Worm (Caenorhabditis elegans) whole organism, young adult: ENCODE data around the gene ilys-1.

ENCODE experiments used
- B0019.2 ChIP-seq: fragments of 200-800 bp; sonication (Bioruptor generic); conservative IDR thresholded peaks from 2 replicates; pipeline ENCODE4 v1.3.6; 2022; ENCODE audit warnings: missing genetic modification reagents, missing genetic modification characterization, missing compliant biosample characterization
- C17E4.6 ChIP-seq: fragments of 200-800 bp; sonication (Bioruptor generic); IDR thresholded peaks from 2 replicates; pipeline ENCODE4 v1.3.6; 2022; ENCODE audit warnings: missing genetic modification reagents, missing genetic modification characterization, missing compliant biosample characterization
- F10E7.11 ChIP-seq: sonication (generic microtip); optimal IDR thresholded peaks from 2 replicates; lab custom pipeline; 2017; ENCODE audit warnings: mild to moderate bottlenecking, missing genetic modification characterization, moderate library complexity, missing compliant biosample characterization
- F23B12.7 ChIP-seq: sonication (generic microtip); optimal IDR thresholded peaks from 2 replicates; lab custom pipeline; 2017; ENCODE audit warnings: missing genetic modification characterization, mild to moderate bottlenecking, missing compliant biosample characterization, antibody characterized with exemption, moderate library complexity; ENCODE audit not compliant: insufficient read depth
- F33H1.4 ChIP-seq: fragments of 200-800 bp; sonication (Bioruptor generic); IDR thresholded peaks from 2 replicates; pipeline ENCODE4 v1.3.6; 2022; ENCODE audit warnings: missing genetic modification reagents, missing genetic modification characterization, missing compliant biosample characterization
- F39B2.1 ChIP-seq: fragments of 200-800 bp; sonication (Bioruptor generic); IDR thresholded peaks from 2 replicates; pipeline ENCODE4 v1.3.6; 2022; ENCODE audit warnings: missing genetic modification reagents, missing genetic modification characterization, missing compliant biosample characterization
- Y53G8AR.9 ChIP-seq: fragments of 200-800 bp; sonication (Bioruptor generic); conservative IDR thresholded peaks from 2 replicates; pipeline ENCODE4 v1.3.6; 2022; ENCODE audit warnings: missing genetic modification reagents, missing genetic modification characterization, missing compliant biosample characterization
- aptf-2 ChIP-seq: fragments of 200-800 bp; sonication (Bioruptor generic); conservative IDR thresholded peaks from 2 replicates; pipeline ENCODE4 v1.3.6; 2022; ENCODE audit warnings: missing genetic modification reagents, missing genetic modification characterization, missing compliant biosample characterization
- athp-1 ChIP-seq: sonication (generic microtip); optimal IDR thresholded peaks from 2 replicates; lab custom pipeline; 2017; ENCODE audit warnings: mild to moderate bottlenecking, missing genetic modification characterization, missing compliant biosample characterization
- attf-5 ChIP-seq: fragments of 200-800 bp; sonication (Bioruptor generic); optimal IDR thresholded peaks from 2 replicates; lab custom pipeline; 2018; ENCODE audit warnings: mild to moderate bottlenecking, missing genetic modification characterization, missing compliant biosample characterization
- attf-6 ChIP-seq: fragments of 200-800 bp; sonication (Bioruptor generic); IDR thresholded peaks from 2 replicates; pipeline ENCODE4 v1.3.6; 2022; ENCODE audit warnings: missing genetic modification reagents, missing genetic modification characterization, missing compliant biosample characterization
- cebp-1 ChIP-seq, 2 experiments: fragments of 200-800 bp in 1 of 2; sonication (Bioruptor generic) in 1 of 2; sonication (generic microtip) in 1 of 2; IDR thresholded peaks in 1 of 2; optimal IDR thresholded peaks in 1 of 2; 2 replicates each; pipeline versions ENCODE4 v1.3.6 to Lab custom; 2017 to 2022; ENCODE audit warnings: missing compliant biosample characterization in 2 of 2, missing genetic modification characterization in 2 of 2, mild to moderate bottlenecking in 1 of 2, missing genetic modification reagents in 1 of 2, moderate library complexity in 1 of 2
- cebp-2 ChIP-seq: fragments of 200-800 bp; sonication (Bioruptor generic); IDR thresholded peaks from 2 replicates; pipeline ENCODE4 v1.3.6; 2022; ENCODE audit warnings: missing genetic modification characterization, missing compliant biosample characterization
- ceh-79 ChIP-seq: sonication (generic microtip); optimal IDR thresholded peaks from 2 replicates; lab custom pipeline; 2017; ENCODE audit warnings: mild to moderate bottlenecking, missing genetic modification characterization, missing compliant biosample characterization
- ceh-91 ChIP-seq: fragments of 200-800 bp; sonication (Bioruptor generic); IDR thresholded peaks from 2 replicates; pipeline ENCODE4 v1.3.6; 2022; ENCODE audit warnings: missing genetic modification reagents, missing genetic modification characterization, missing compliant biosample characterization
- dox-1 ChIP-seq: fragments of 200-800 bp; sonication (Bioruptor generic); IDR thresholded peaks from 2 replicates; pipeline ENCODE4 v1.3.6; 2022; ENCODE audit warnings: missing genetic modification reagents, missing genetic modification characterization, missing compliant biosample characterization
- dpl-1 ChIP-seq: fragments of 150-350 bp; optimal IDR thresholded peaks from 2 replicates; lab custom pipeline; 2014; ENCODE audit warnings: missing biosample characterization, missing genetic modification reagents, missing genetic modification characterization
- efl-1 ChIP-seq: fragments of 150-350 bp; optimal IDR thresholded peaks from 2 replicates; lab custom pipeline; 2014; ENCODE audit warnings: missing biosample characterization, missing genetic modification reagents, missing genetic modification characterization
- egl-18 ChIP-seq: fragments of 200-800 bp; sonication (Bioruptor generic); IDR thresholded peaks from 2 replicates; pipeline ENCODE4 v1.3.6; 2022; ENCODE audit warnings: missing genetic modification reagents, missing genetic modification characterization, missing compliant biosample characterization
- egrh-3 ChIP-seq: fragments of 200-800 bp; sonication (Bioruptor generic); IDR thresholded peaks from 2 replicates; pipeline ENCODE4 v1.3.6; 2022; ENCODE audit warnings: missing genetic modification reagents, missing genetic modification characterization, missing compliant biosample characterization
- fkh-3 ChIP-seq: sonication (generic microtip); optimal IDR thresholded peaks from 2 replicates; lab custom pipeline; 2016; ENCODE audit warnings: mild to moderate bottlenecking, missing genetic modification characterization, missing compliant biosample characterization
- gei-17 ChIP-seq: fragments of 200-800 bp; sonication (Bioruptor generic); optimal IDR thresholded peaks from 2 replicates; lab custom pipeline; 2018; ENCODE audit warnings: mild to moderate bottlenecking, missing genetic modification characterization, missing compliant biosample characterization
- hmg-1.2 ChIP-seq: fragments of 200-800 bp; sonication (Bioruptor generic); IDR thresholded peaks from 2 replicates; pipeline ENCODE4 v1.3.6; 2022; ENCODE audit warnings: missing genetic modification reagents, missing genetic modification characterization, missing compliant biosample characterization
- hsf-1 ChIP-seq: fragments of 200-800 bp; sonication (Bioruptor generic); IDR thresholded peaks from 2 replicates; pipeline ENCODE4 v1.3.6; 2022; ENCODE audit warnings: missing genetic modification reagents, missing genetic modification characterization, missing compliant biosample characterization
- let-526 ChIP-seq: fragments of 200-800 bp; sonication (Bioruptor generic); IDR thresholded peaks from 2 replicates; pipeline ENCODE4 v1.3.6; 2022; ENCODE audit warnings: missing genetic modification reagents, missing genetic modification characterization, missing compliant biosample characterization
- let-607 ChIP-seq, 2 experiments: fragments of 200-800 bp in 1 of 2; sonication (Bioruptor generic) in 1 of 2; sonication (generic microtip) in 1 of 2; optimal IDR thresholded peaks; 2 replicates each; lab custom pipeline; 2016 to 2018; ENCODE audit warnings: mild to moderate bottlenecking in 2 of 2, missing compliant biosample characterization in 2 of 2, missing genetic modification characterization in 2 of 2, moderate library complexity in 2 of 2, missing genotype in 1 of 2
- lin-40 ChIP-seq: sonication (generic microtip); optimal IDR thresholded peaks from 2 replicates; lab custom pipeline; 2016; ENCODE audit warnings: missing genetic modification characterization, mild to moderate bottlenecking, missing compliant biosample characterization, missing genotype, missing genetic modification reagents
- lin-54 ChIP-seq: fragments of 200-800 bp; sonication (Bioruptor generic); optimal IDR thresholded peaks from 2 replicates; lab custom pipeline; 2018; ENCODE audit warnings: mild to moderate bottlenecking, missing genetic modification characterization, missing compliant biosample characterization
- lsl-1 ChIP-seq: fragments of 200-800 bp; sonication (Bioruptor generic); optimal IDR thresholded peaks from 2 replicates; lab custom pipeline; 2018; ENCODE audit warnings: mild to moderate bottlenecking, missing genetic modification characterization, moderate library complexity, missing compliant biosample characterization
- madf-3 ChIP-seq: fragments of 200-800 bp; sonication (Bioruptor generic); IDR thresholded peaks from 2 replicates; pipeline ENCODE4 v1.3.6; 2022; ENCODE audit warnings: missing genetic modification reagents, missing genetic modification characterization, missing compliant biosample characterization
- madf-6 ChIP-seq: fragments of 200-800 bp; sonication (Bioruptor generic); IDR thresholded peaks from 2 replicates; pipeline ENCODE4 v1.3.6; 2022; ENCODE audit warnings: missing genetic modification reagents, missing genetic modification characterization, missing compliant biosample characterization
- madf-8 ChIP-seq: fragments of 200-800 bp; sonication (Bioruptor generic); conservative IDR thresholded peaks from 2 replicates; pipeline ENCODE4 v1.3.6; 2022; ENCODE audit warnings: missing genetic modification reagents, missing genetic modification characterization, missing compliant biosample characterization
- mcd-1 ChIP-seq: fragments of 200-800 bp; sonication (Bioruptor generic); IDR thresholded peaks from 2 replicates; pipeline ENCODE4 v1.3.6; 2022; ENCODE audit warnings: missing genetic modification reagents, missing genetic modification characterization, missing compliant biosample characterization
- nfya-2 ChIP-seq: fragments of 200-800 bp; sonication (Bioruptor generic); IDR thresholded peaks from 2 replicates; pipeline ENCODE4 v1.3.6; 2022; ENCODE audit warnings: missing genetic modification reagents, missing genetic modification characterization, missing compliant biosample characterization
- sea-2 ChIP-seq: fragments of 200-800 bp; sonication (Bioruptor generic); IDR thresholded peaks from 2 replicates; pipeline ENCODE4 v1.3.6; 2022; ENCODE audit warnings: missing genetic modification characterization, missing compliant biosample characterization
- snpc-1.3 ChIP-seq: sonication (generic microtip); optimal IDR thresholded peaks from 2 replicates; lab custom pipeline; 2017; ENCODE audit warnings: missing genetic modification characterization, mild to moderate bottlenecking, missing compliant biosample characterization, antibody characterized with exemption, moderate library complexity, missing genotype, missing genetic modification reagents; ENCODE audit not compliant: insufficient read depth
- snpc-3.4 ChIP-seq: sonication (generic microtip); optimal IDR thresholded peaks from 2 replicates; lab custom pipeline; 2017; ENCODE audit warnings: missing genetic modification characterization, mild to moderate bottlenecking, missing compliant biosample characterization, antibody characterized with exemption, moderate library complexity, missing genotype, missing genetic modification reagents
- snpc-4 ChIP-seq, 5 experiments: fragments of 150-350 bp in 1 of 5; sonication (generic microtip) in 4 of 5; optimal IDR thresholded peaks; 2 replicates each; lab custom pipeline; 2014 to 2018; ENCODE audit warnings: missing genetic modification characterization in 5 of 5, missing biosample characterization in 3 of 5, antibody characterized with exemption in 2 of 5, mild to moderate bottlenecking in 2 of 5, missing compliant biosample characterization in 2 of 5, missing genotype in 2 of 5, moderate library complexity in 2 of 5, missing genetic modification reagents in 1 of 5
- somi-1 ChIP-seq: fragments of 200-800 bp; sonication (Bioruptor generic); optimal IDR thresholded peaks from 2 replicates; lab custom pipeline; 2018; ENCODE audit warnings: mild to moderate bottlenecking, missing genetic modification characterization, missing compliant biosample characterization
- sptf-2 ChIP-seq: fragments of 200-800 bp; sonication (Bioruptor generic); optimal IDR thresholded peaks from 2 replicates; lab custom pipeline; 2018; ENCODE audit warnings: mild to moderate bottlenecking, missing genetic modification characterization, missing compliant biosample characterization
- tbp1 ChIP-seq: fragments of 200-800 bp; sonication (Bioruptor generic); optimal IDR thresholded peaks from 2 replicates; lab custom pipeline; 2018; ENCODE audit warnings: mild to moderate bottlenecking, missing genetic modification characterization, missing compliant biosample characterization
- unc-130 ChIP-seq: sonication (generic microtip); optimal IDR thresholded peaks from 2 replicates; lab custom pipeline; 2016; ENCODE audit warnings: missing genetic modification reagents, missing genetic modification characterization, missing compliant biosample characterization
- ztf-18 ChIP-seq: sonication (generic microtip); optimal IDR thresholded peaks from 2 replicates; lab custom pipeline; 2016; ENCODE audit warnings: missing genotype, mild to moderate bottlenecking, missing genetic modification characterization, missing compliant biosample characterization
- ztf-28 ChIP-seq: fragments of 200-800 bp; sonication (Bioruptor generic); IDR thresholded peaks from 2 replicates; pipeline ENCODE4 v1.3.6; 2022; ENCODE audit warnings: missing genetic modification reagents, missing genetic modification characterization, missing compliant biosample characterization

ilys-1 gene

DNA sequence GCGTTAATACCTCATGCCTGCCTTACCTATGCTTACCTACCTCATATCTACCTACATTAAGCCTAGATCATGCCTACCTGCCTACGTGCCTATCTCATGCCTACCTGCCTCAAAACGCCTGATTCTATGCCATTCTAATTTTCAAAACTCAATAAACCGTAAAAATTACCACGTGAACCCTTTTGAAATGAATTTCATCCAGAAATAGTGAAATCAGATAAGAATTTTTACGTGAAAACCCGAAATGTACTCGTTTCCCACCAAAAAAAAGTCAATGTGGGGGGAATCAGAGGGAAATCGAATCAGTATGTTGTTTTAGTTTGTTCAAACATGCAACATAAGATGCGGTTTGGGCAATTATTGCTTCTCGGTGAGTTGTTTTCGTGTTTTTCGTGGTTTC is 18.3 kb downstream of the ilys-1 start, which contains the start of gene Y69A2AR.19:
Gene Y69A2AR.19 (plus strand): TSS at position 301 of the 400 bp plus-strand sequence.
- TF ChIP-seq F33H1.4 (GFP tag; lab: Robert Waterston, UW) (no peak), egl-18 (no peak), sptf-2 (GFP tag; lab: Kevin White, UChicago) (no peak), madf-3 (GFP tag; lab: Robert Waterston, UW) (no peak), dpl-1 (GFP tag; lab: Kevin White, UChicago) (no peak), madf-8 (no peak), gei-17 (GFP tag; lab: Kevin White, UChicago) (no peak), sea-2 (GFP tag; lab: Robert Waterston, UW) (no peak), lsl-1 (GFP tag; lab: Kevin White, UChicago) (no peak), ztf-28 (GFP tag; lab: Robert Waterston, UW) (no peak), F39B2.1 (GFP tag; lab: Robert Waterston, UW) (no peak), nfya-2 (GFP tag; lab: Robert Waterston, UW) (no peak), egrh-3 (no peak)

DNA sequence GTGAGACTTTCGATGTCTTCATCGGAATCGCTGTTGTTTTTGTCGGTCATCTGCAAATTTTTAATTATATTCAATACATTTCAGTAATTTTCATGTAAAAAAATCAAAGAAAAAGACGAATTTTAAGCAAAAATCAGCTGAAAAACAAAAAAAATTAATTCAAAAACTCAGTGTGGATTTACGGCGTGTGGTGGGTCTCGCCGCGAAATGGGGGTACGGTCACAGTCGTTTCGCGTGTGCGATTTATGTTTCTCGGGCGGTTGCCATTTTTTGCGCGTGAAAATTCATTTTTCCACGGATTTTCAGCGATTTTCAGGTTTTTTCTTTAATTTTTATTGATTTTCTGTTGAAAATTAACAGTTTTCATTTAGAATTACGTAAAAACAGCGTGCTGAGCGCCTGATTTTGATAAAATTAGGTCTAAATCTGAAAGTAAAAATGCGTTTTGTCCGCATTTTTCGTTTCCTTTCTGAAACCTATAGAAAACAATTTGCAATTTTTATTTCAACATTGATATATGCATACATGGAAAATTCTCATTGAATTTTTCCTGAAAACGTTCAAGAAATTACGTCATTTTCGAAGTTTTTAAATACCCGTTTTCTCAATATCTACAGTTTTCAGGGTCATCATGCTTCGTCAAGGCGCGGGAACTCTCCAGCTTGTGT is 25.0 kb downstream of the ilys-1 start, which contains the start of the genes ccdc-12 and Y69A2AR.18:
Gene ccdc-12 (minus strand): TSS at position 57 of the 668 bp plus-strand sequence.
Gene Y69A2AR.18 (plus strand): TSS at position 618 of the 668 bp plus-strand sequence.
- TF ChIP-seq athp-1: peak; percentile 1
- no peak for TF ChIP-seq aptf-2 (GFP tag; lab: Robert Waterston, UW)
- TF ChIP-seq snpc-3.4: peak; percentile 21
- peak; percentile 74 for TF ChIP-seq madf-6
- TF ChIP-seq let-607 (tag; optimal IDR thresholded peaks at IDR 0.05; lab: Kevin White, UChicago): no peak
- no peak for TF ChIP-seq fkh-3
- TF ChIP-seq lin-40 (tag; lab: Kevin White, UChicago): peak; percentile 25
- TF ChIP-seq F10E7.11: no peak
- no peak for TF ChIP-seq B0019.2 (GFP tag; lab: Robert Waterston, UW)
- TF ChIP-seq attf-6: no peak
- TF ChIP-seq snpc-4 (GFP tag; optimal IDR thresholded peaks at IDR 0.05; lab: Kevin White, UChicago): no peak
- TF ChIP-seq snpc-4 (tag; optimal IDR thresholded peaks at IDR 0.05; lab: Kevin White, UChicago): peak in 2 of 4 experiments; percentile 25 to 70
- TF ChIP-seq ceh-79 (tag; lab: Kevin White, UChicago): no peak
- TF ChIP-seq snpc-1.3 (tag; lab: Kevin White, UChicago): peak; percentile 70
- peak; percentile 56; the same call in 1 of the 2 replicates for TF ChIP-seq hmg-1.2
- 0 out of 2 replicates have a peak, but pooled peaks have one; percentile 42 for TF ChIP-seq hsf-1 (GFP tag; lab: Robert Waterston, UW)
- TF ChIP-seq sptf-2 (GFP tag; lab: Kevin White, UChicago): no peak
- TF ChIP-seq F23B12.7: no peak
- peak; percentile 43; the same call in 1 of the 2 replicates for TF ChIP-seq ceh-91 (GFP tag; lab: Robert Waterston, UW)
- peak; percentile 62 for TF ChIP-seq dox-1 (GFP tag; lab: Robert Waterston, UW)
- no peak for TF ChIP-seq cebp-2 (GFP tag; lab: Robert Waterston, UW)
- TF ChIP-seq lin-54 (GFP tag; lab: Kevin White, UChicago): peak; percentile 33
- peak; percentile 58 for TF ChIP-seq attf-5 (GFP tag; lab: Kevin White, UChicago)
- no peak for TF ChIP-seq cebp-1 (GFP tag; IDR thresholded peaks at IDR 0.05; lab: Robert Waterston, UW)
- peak; percentile 60 for TF ChIP-seq cebp-1 (tag; optimal IDR thresholded peaks at IDR 0.05; lab: Kevin White, UChicago)
- TF ChIP-seq unc-130 (GFP tag; lab: Kevin White, UChicago): no peak
- no peak for TF ChIP-seq somi-1 (GFP tag; lab: Kevin White, UChicago)
- TF ChIP-seq C17E4.6 (GFP tag; lab: Robert Waterston, UW): no peak
- peak; percentile 46 for TF ChIP-seq ztf-18 (tag; lab: Kevin White, UChicago)
- peak; percentile 95 for TF ChIP-seq lsl-1 (GFP tag; lab: Kevin White, UChicago)
- TF ChIP-seq efl-1 (GFP tag; lab: Kevin White, UChicago): peak; percentile 19
- peak; percentile 32 for TF ChIP-seq tbp1 (GFP tag; lab: Kevin White, UChicago)
- no peak for TF ChIP-seq let-526 (GFP tag; lab: Robert Waterston, UW)
- TF ChIP-seq mcd-1 (GFP tag; lab: Robert Waterston, UW): peak; percentile 66
- TF ChIP-seq Y53G8AR.9 (GFP tag; lab: Robert Waterston, UW): no peak
